Fruit fly (Drosophila melanogaster) whole organism, pupa: ENCODE results near the gene CG34039.

Source experiments
- CG12605 ChIP-seq: fragments of 200-800 bp; sonication (Bioruptor generic); IDR thresholded peaks from 2 replicates; pipeline ENCODE4 v1.3.6; 2022; ENCODE audit warnings: missing biosample characterization, missing genetic modification characterization
- CG13204 ChIP-seq: fragments of 200-800 bp; sonication (Bioruptor generic); optimal IDR thresholded peaks from 2 replicates; lab custom pipeline; 2018; ENCODE audit warnings: missing biosample characterization, mild to moderate bottlenecking, missing genetic modification characterization, moderate library complexity
- CG15710 ChIP-seq: fragments of 200-800 bp; sonication (Bioruptor generic); optimal IDR thresholded peaks from 2 replicates; lab custom pipeline; 2018; ENCODE audit warnings: missing biosample characterization, mild to moderate bottlenecking, missing genetic modification characterization, moderate library complexity
- CG17806 ChIP-seq: fragments of 200-800 bp; sonication (Bioruptor generic); optimal IDR thresholded peaks from 2 replicates; lab custom pipeline; 2018; ENCODE audit warnings: missing biosample characterization, mild to moderate bottlenecking, missing genetic modification characterization, moderate library complexity
- CG34367 ChIP-seq: fragments of 200-800 bp; sonication (Bioruptor generic); optimal IDR thresholded peaks from 2 replicates; lab custom pipeline; 2018; ENCODE audit warnings: missing biosample characterization, mild to moderate bottlenecking, missing genetic modification characterization
- CG8159 ChIP-seq: fragments of 200-800 bp; sonication (Bioruptor generic); optimal IDR thresholded peaks from 3 replicates; lab custom pipeline; 2018; ENCODE audit warnings: missing biosample characterization, mild to moderate bottlenecking, missing genetic modification characterization, moderate library complexity
- Snoo ChIP-seq: fragments of 200-800 bp; sonication (Bioruptor generic); optimal IDR thresholded peaks from 3 replicates; lab custom pipeline; 2017; ENCODE audit warnings: missing biosample characterization, mild to moderate bottlenecking, missing genetic modification characterization, inconsistent platforms
- gl ChIP-seq: fragments of 200-800 bp; sonication (Bioruptor generic); optimal IDR thresholded peaks from 2 replicates; lab custom pipeline; 2018; ENCODE audit warnings: missing biosample characterization, mild to moderate bottlenecking, missing genetic modification characterization
- rn ChIP-seq: fragments of 200-800 bp; sonication (Bioruptor generic); IDR thresholded peaks from 2 replicates; pipeline ENCODE4 v1.3.6; 2022; ENCODE audit warnings: missing biosample characterization, missing genetic modification characterization

DNA sequence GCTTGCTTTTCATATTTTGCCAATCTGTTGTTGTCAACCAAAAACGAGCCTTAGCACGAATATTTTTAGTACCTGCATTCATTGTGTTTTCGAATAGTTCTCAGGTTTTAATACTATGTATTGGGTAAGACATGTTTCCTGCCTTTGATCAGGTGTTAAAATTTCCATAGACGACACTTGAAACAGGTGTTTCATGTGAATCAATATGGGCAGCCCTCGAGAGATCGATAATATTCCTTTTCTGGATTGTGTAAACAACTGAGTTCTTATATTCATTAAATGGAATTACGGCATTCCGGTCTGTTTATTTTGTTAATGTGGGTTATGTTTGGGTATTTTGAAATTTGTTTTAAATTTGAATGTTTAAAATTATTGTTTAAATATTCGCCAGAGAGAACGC lies 10.6 kb upstream of the CG34039 start:
- TF ChIP-seq CG15710 (no peak), Snoo (no peak), CG17806 (no peak), CG34367 (tag; lab: Kevin White, UChicago) (no peak), CG8159 (no peak), CG12605 (GFP tag; lab: Robert Waterston, UW) (no peak), rn (GFP tag; lab: Robert Waterston, UW) (no peak), CG13204 (GFP tag; lab: Kevin White, UChicago) (no peak), gl (tag; lab: Kevin White, UChicago) (no peak)
